Worm (Caenorhabditis elegans) whole organism, L1 larva: ENCODE measurements around the gene clec-195.

ENCODE experiments used
- C04F5.9 ChIP-seq: sonication (generic microtip); optimal IDR thresholded peaks from 2 replicates; lab custom pipeline; 2016; ENCODE audit warnings: missing genetic modification characterization, missing compliant biosample characterization
- C16A3.4 ChIP-seq: fragments of 150-350 bp; optimal IDR thresholded peaks from 2 replicates; lab custom pipeline; 2014; ENCODE audit warnings: missing biosample characterization, missing genetic modification characterization
- C34B4.2 ChIP-seq: sonication (generic microtip); optimal IDR thresholded peaks from 2 replicates; lab custom pipeline; 2017; ENCODE audit warnings: mild to moderate bottlenecking, missing genetic modification characterization, missing compliant biosample characterization
- F16B12.6 ChIP-seq: fragments of 150-350 bp; optimal IDR thresholded peaks from 2 replicates; lab custom pipeline; 2014; ENCODE audit warnings: missing biosample characterization, missing genetic modification characterization
- aha-1 ChIP-seq: fragments of 150-350 bp; optimal IDR thresholded peaks from 2 replicates; lab custom pipeline; 2014; ENCODE audit warnings: missing biosample characterization, missing genetic modification characterization
- ceh-8 ChIP-seq: fragments of 200-800 bp; sonication (Bioruptor generic); optimal IDR thresholded peaks from 2 replicates; lab custom pipeline; 2018; ENCODE audit warnings: mild to moderate bottlenecking, missing genetic modification characterization, moderate library complexity, missing compliant biosample characterization
- ceh-82 ChIP-seq, 3 experiments: fragments of 150-350 bp in 1 of 3; sonication (generic microtip) in 2 of 3; optimal IDR thresholded peaks; 2 replicates each; lab custom pipeline; 2014 to 2017; ENCODE audit warnings: missing biosample characterization in 3 of 3, missing genetic modification characterization in 3 of 3
- ceh-88 ChIP-seq: fragments of 200-800 bp; sonication (Bioruptor generic); IDR thresholded peaks from 2 replicates; pipeline ENCODE4 v1.3.6; 2022; ENCODE audit warnings: missing genetic modification characterization, missing compliant biosample characterization
- ceh-90 ChIP-seq: sonication (generic microtip); optimal IDR thresholded peaks from 2 replicates; lab custom pipeline; 2016; ENCODE audit warnings: missing genetic modification characterization, missing compliant biosample characterization
- ces-1 ChIP-seq: fragments of 150-350 bp; optimal IDR thresholded peaks from 2 replicates; lab custom pipeline; 2014; ENCODE audit warnings: missing biosample characterization, missing genetic modification reagents, missing genetic modification characterization
- egl-27 ChIP-seq, 2 experiments: fragments of 150-350 bp in 1 of 2; sonication (generic microtip); optimal IDR thresholded peaks; 3 replicates each; lab custom pipeline; 2017 to 2018; ENCODE audit warnings: missing biosample characterization in 2 of 2, missing genetic modification characterization in 2 of 2, missing genetic modification reagents in 2 of 2
- elt-2 ChIP-seq: sonication (generic microtip); optimal IDR thresholded peaks from 2 replicates; lab custom pipeline; 2016; ENCODE audit warnings: missing genetic modification characterization, mild to moderate bottlenecking, inconsistent platforms, missing compliant biosample characterization, missing genetic modification reagents
- elt-3 ChIP-seq, 6 experiments: fragments of 150-350 bp in 1 of 6; sonication (generic microtip); optimal IDR thresholded peaks; 2 replicates each; lab custom pipeline; 2017 to 2018; ENCODE audit warnings: missing biosample characterization in 6 of 6, missing genetic modification characterization in 6 of 6, inconsistent platforms in 1 of 6
- ets-5 ChIP-seq: fragments of 200-800 bp; sonication (Bioruptor generic); IDR thresholded peaks from 2 replicates; pipeline ENCODE4 v1.3.6; 2022; ENCODE audit warnings: missing genetic modification characterization, missing compliant biosample characterization
- fkh-10 ChIP-seq: sonication (generic microtip); optimal IDR thresholded peaks from 2 replicates; lab custom pipeline; 2017; ENCODE audit warnings: missing biosample characterization, missing genetic modification reagents, missing genetic modification characterization
- fkh-4 ChIP-seq: sonication (generic microtip); optimal IDR thresholded peaks from 2 replicates; lab custom pipeline; 2016; ENCODE audit warnings: missing compliant biosample characterization, missing genetic modification characterization, borderline replicate concordance
- fkh-8 ChIP-seq: sonication (generic microtip); optimal IDR thresholded peaks from 2 replicates; lab custom pipeline; 2016; ENCODE audit warnings: mild to moderate bottlenecking, missing genetic modification characterization, missing compliant biosample characterization
- hlh-17 ChIP-seq: fragments of 200-800 bp; sonication (Bioruptor generic); optimal IDR thresholded peaks from 2 replicates; lab custom pipeline; 2018; ENCODE audit warnings: missing genetic modification characterization, mild to moderate bottlenecking, missing compliant biosample characterization, moderate library complexity, borderline replicate concordance
- hpl-2 ChIP-seq: fragments of 150-350 bp; optimal IDR thresholded peaks from 2 replicates; lab custom pipeline; 2014; ENCODE audit warnings: missing biosample characterization, missing genetic modification reagents, missing genetic modification characterization
- isw-1 ChIP-seq: fragments of 200-800 bp; sonication (Bioruptor generic); IDR thresholded peaks from 2 replicates; pipeline ENCODE4 v1.3.6; 2022; ENCODE audit warnings: missing genetic modification characterization, missing compliant biosample characterization
- jun-1 ChIP-seq: fragments of 150-350 bp; optimal IDR thresholded peaks from 2 replicates; lab custom pipeline; 2014; ENCODE audit warnings: missing biosample characterization, missing genetic modification reagents, missing genetic modification characterization
- lin-35 ChIP-seq, 2 experiments: fragments of 150-350 bp; optimal IDR thresholded peaks; 2 replicates each; lab custom pipeline; 2014; ENCODE audit warnings: missing biosample characterization in 2 of 2, missing genetic modification characterization in 2 of 2, missing genetic modification reagents in 2 of 2
- lin-39 ChIP-seq: fragments of 150-350 bp; optimal IDR thresholded peaks from 2 replicates; lab custom pipeline; 2014; ENCODE audit warnings: missing biosample characterization, missing genetic modification reagents, missing genetic modification characterization
- lsy-2 ChIP-seq, 2 experiments: fragments of 150-350 bp; optimal IDR thresholded peaks; 2 replicates each; lab custom pipeline; 2014; ENCODE audit warnings: missing biosample characterization in 2 of 2, missing genetic modification characterization in 2 of 2
- mdl-1 ChIP-seq, 2 experiments: fragments of 150-350 bp; optimal IDR thresholded peaks; 2 replicates each; lab custom pipeline; 2014 to 2017; ENCODE audit warnings: missing biosample characterization in 2 of 2, missing genetic modification characterization in 2 of 2, inconsistent platforms in 1 of 2
- mef-2 ChIP-seq: fragments of 150-350 bp; optimal IDR thresholded peaks from 2 replicates; lab custom pipeline; 2014; ENCODE audit warnings: missing biosample characterization, missing genetic modification characterization
- mep-1 ChIP-seq: fragments of 150-350 bp; optimal IDR thresholded peaks from 2 replicates; lab custom pipeline; 2014; ENCODE audit warnings: missing biosample characterization, missing genetic modification characterization
- nhr-11 ChIP-seq: fragments of 150-350 bp; optimal IDR thresholded peaks from 2 replicates; lab custom pipeline; 2014; ENCODE audit warnings: missing biosample characterization, missing genetic modification characterization
- nhr-237 ChIP-seq: fragments of 150-350 bp; optimal IDR thresholded peaks from 2 replicates; lab custom pipeline; 2014; ENCODE audit warnings: missing biosample characterization, missing genetic modification characterization
- nhr-47 ChIP-seq: sonication (generic microtip); optimal IDR thresholded peaks from 2 replicates; lab custom pipeline; 2016; ENCODE audit warnings: mild to moderate bottlenecking, missing genetic modification characterization, moderate library complexity, missing compliant biosample characterization
- nhr-71 ChIP-seq: sonication (generic microtip); optimal IDR thresholded peaks from 2 replicates; lab custom pipeline; 2016; ENCODE audit warnings: mild to moderate bottlenecking, missing genetic modification characterization, moderate library complexity, missing compliant biosample characterization
- nhr-76 ChIP-seq: sonication (generic microtip); optimal IDR thresholded peaks from 2 replicates; lab custom pipeline; 2017; ENCODE audit warnings: missing biosample characterization, missing genetic modification characterization
- nhr-84 ChIP-seq: sonication (generic microtip); optimal IDR thresholded peaks from 2 replicates; lab custom pipeline; 2017; ENCODE audit warnings: missing biosample characterization, missing genetic modification characterization
- nhr-90 ChIP-seq: sonication (generic microtip); optimal IDR thresholded peaks from 2 replicates; lab custom pipeline; 2016; ENCODE audit warnings: mild to moderate bottlenecking, missing genetic modification characterization, missing compliant biosample characterization; ENCODE audit not compliant: poor library complexity
- pax-3 ChIP-seq: fragments of 200-800 bp; sonication (Bioruptor generic); optimal IDR thresholded peaks from 2 replicates; lab custom pipeline; 2018; ENCODE audit warnings: mild to moderate bottlenecking, missing genetic modification characterization, moderate library complexity, missing compliant biosample characterization
- pqm-1 ChIP-seq: sonication (generic microtip); optimal IDR thresholded peaks from 3 replicates; lab custom pipeline; 2017; ENCODE audit warnings: missing biosample characterization, missing genetic modification characterization
- skn-1 ChIP-seq: fragments of 150-350 bp; optimal IDR thresholded peaks from 2 replicates; lab custom pipeline; 2014; ENCODE audit warnings: missing biosample characterization, missing genetic modification characterization
- snpc-4 ChIP-seq: fragments of 150-350 bp; optimal IDR thresholded peaks from 2 replicates; lab custom pipeline; 2014; ENCODE audit warnings: missing biosample characterization, missing genetic modification characterization
- snu-23 ChIP-seq: sonication (generic microtip); optimal IDR thresholded peaks from 2 replicates; lab custom pipeline; 2016; ENCODE audit warnings: missing genetic modification characterization, missing compliant biosample characterization
- sptf-1 ChIP-seq: fragments of 150-350 bp; optimal IDR thresholded peaks from 2 replicates; lab custom pipeline; 2014; ENCODE audit warnings: missing biosample characterization, missing genetic modification characterization
- sup-37 ChIP-seq: fragments of 200-800 bp; sonication (Bioruptor generic); optimal IDR thresholded peaks from 2 replicates; lab custom pipeline; 2018; ENCODE audit warnings: mild to moderate bottlenecking, missing genetic modification characterization, missing compliant biosample characterization
- swsn-7 ChIP-seq: sonication (generic microtip); optimal IDR thresholded peaks from 2 replicates; lab custom pipeline; 2016; ENCODE audit warnings: missing genetic modification characterization, missing compliant biosample characterization
- tlp-1 ChIP-seq: fragments of 150-350 bp; optimal IDR thresholded peaks from 2 replicates; lab custom pipeline; 2014; ENCODE audit warnings: missing biosample characterization, missing genetic modification characterization
- unc-62 ChIP-seq: fragments of 150-350 bp; optimal IDR thresholded peaks from 2 replicates; lab custom pipeline; 2014; ENCODE audit warnings: missing biosample characterization, missing genetic modification reagents, missing genetic modification characterization
- unc-86 ChIP-seq: sonication (generic microtip); optimal IDR thresholded peaks from 2 replicates; lab custom pipeline; 2016; ENCODE audit warnings: missing genetic modification characterization, missing compliant biosample characterization
- zip-4 ChIP-seq: fragments of 200-800 bp; sonication (Bioruptor generic); optimal IDR thresholded peaks from 2 replicates; lab custom pipeline; 2018; ENCODE audit warnings: mild to moderate bottlenecking, missing genetic modification characterization, moderate library complexity, missing compliant biosample characterization
- ztf-11 ChIP-seq, 2 experiments: sonication (generic microtip); optimal IDR thresholded peaks; 2 replicates each; lab custom pipeline; 2016 to 2017; ENCODE audit warnings: missing genetic modification characterization in 2 of 2, missing biosample characterization in 1 of 2, missing compliant biosample characterization in 1 of 2
- ztf-4 ChIP-seq: fragments of 150-350 bp; optimal IDR thresholded peaks from 2 replicates; lab custom pipeline; 2014; ENCODE audit warnings: missing biosample characterization, missing genetic modification characterization

Gene clec-195

DNA sequence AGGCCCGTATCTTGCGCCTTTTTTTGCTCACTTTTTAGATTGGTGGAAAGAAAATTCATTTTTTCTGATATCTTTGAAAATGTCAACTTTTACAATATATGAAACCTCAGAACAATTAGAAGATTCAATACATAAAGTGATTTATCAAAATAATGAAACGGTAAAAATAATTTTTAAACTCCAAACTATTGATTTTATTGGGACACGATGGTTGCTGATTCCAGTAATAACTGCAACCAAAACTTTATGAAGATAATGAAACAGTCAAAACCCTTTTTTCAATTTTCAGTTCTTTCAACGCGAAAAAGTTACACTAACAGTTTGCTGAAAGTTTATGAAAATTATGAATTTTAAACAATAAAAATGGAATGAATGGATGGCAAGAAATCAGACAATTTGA is 24.5 kb downstream of the clec-195 start:
- TF ChIP-seq ets-5 (GFP tag; lab: Robert Waterston, UW), result no peak
- no peak for TF ChIP-seq hlh-17
- TF ChIP-seq swsn-7 (tag; lab: Kevin White, UChicago), result no peak
- no peak for TF ChIP-seq ztf-4 (tag; lab: Kevin White, UChicago)
- no peak for TF ChIP-seq nhr-11 (tag; lab: Kevin White, UChicago)
- no peak for TF ChIP-seq mep-1
- TF ChIP-seq nhr-47 (tag; lab: Kevin White, UChicago), result no peak
- no peak for TF ChIP-seq ceh-8 (GFP tag; lab: Kevin White, UChicago)
- no peak for TF ChIP-seq mef-2 (tag; lab: Kevin White, UChicago)
- TF ChIP-seq snpc-4 (tag; lab: Kevin White, UChicago), result no peak
- TF ChIP-seq pqm-1, result no peak
- TF ChIP-seq isw-1 (GFP tag; lab: Robert Waterston, UW), result no peak
- no peak for TF ChIP-seq pax-3 (tag; lab: Kevin White, UChicago)
- no peak for TF ChIP-seq elt-2 (tag; lab: Kevin White, UChicago)

DNA sequence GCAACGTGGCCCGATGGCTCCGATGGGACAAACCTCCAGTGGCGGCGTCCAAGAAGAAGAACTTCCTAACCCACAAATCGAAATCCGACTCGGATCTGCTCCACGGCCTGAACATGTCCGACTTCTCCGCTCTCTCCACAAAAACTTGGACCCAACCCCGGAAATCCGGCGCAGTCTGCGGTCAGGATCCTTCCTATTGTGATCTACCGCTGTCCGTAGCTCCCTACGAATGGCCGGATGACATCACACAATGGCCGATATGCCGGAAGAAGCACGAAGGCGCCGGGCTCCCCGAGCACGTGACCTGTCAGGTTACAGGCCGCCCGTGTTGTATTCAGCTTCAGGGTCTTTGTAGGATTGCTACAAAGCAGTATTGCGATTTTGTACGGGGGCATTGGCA is 35.3 kb downstream of the clec-195 start:
- TF ChIP-seq sptf-1 (tag; lab: Kevin White, UChicago) (no peak), ztf-4 (tag; lab: Kevin White, UChicago) (no peak), ceh-82 (tag; optimal IDR thresholded peaks at IDR 0.05; lab: Kevin White, UChicago) (no peak), nhr-76 (tag; lab: Kevin White, UChicago) (no peak), lsy-2 (tag; optimal IDR thresholded peaks at IDR 0.05; lab: Kevin White, UChicago) (no peak), ztf-11 (tag; optimal IDR thresholded peaks at IDR 0.05; lab: Kevin White, UChicago) (no peak), lin-35 (GFP tag; optimal IDR thresholded peaks at IDR 0.05; lab: Kevin White, UChicago) (no peak), sup-37 (GFP tag; lab: Kevin White, UChicago) (no peak), elt-3 (tag; optimal IDR thresholded peaks at IDR 0.05; lab: Kevin White, UChicago) (no peak), nhr-84 (tag; lab: Kevin White, UChicago) (no peak), ceh-90 (tag; lab: Kevin White, UChicago) (no peak), tlp-1 (tag; lab: Kevin White, UChicago) (no peak)

DNA sequence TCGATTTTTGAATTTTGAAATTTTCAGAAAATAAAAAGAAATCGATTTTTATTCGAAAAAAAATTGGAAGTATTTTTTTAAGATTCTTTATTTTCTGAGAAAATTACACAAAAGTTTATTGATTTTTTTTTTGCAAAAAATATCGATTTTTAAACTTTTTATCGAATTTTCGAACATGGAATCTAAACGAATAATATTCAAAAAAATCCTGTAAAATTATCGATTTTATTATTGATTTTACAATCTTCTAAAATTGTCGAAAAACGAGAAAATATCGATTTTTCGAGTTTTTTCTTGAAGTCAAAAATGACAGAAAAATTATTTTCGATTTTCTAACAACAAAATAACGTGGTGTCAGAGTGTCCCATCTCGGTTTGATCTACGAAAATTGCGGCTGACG is 39.9 kb downstream of the clec-195 start:
- TF ChIP-seq lin-35 (GFP tag; optimal IDR thresholded peaks at IDR 0.05; lab: Kevin White, UChicago) (no peak), fkh-10 (no peak), unc-62 (no peak), egl-27 (tag; optimal IDR thresholded peaks at IDR 0.05; lab: Kevin White, UChicago) (no peak), nhr-71 (tag; lab: Kevin White, UChicago) (no peak), jun-1 (tag; lab: Kevin White, UChicago) (no peak), mdl-1 (tag; optimal IDR thresholded peaks at IDR 0.05; lab: Kevin White, UChicago) (no peak), C34B4.2 (no peak), hpl-2 (no peak)

DNA sequence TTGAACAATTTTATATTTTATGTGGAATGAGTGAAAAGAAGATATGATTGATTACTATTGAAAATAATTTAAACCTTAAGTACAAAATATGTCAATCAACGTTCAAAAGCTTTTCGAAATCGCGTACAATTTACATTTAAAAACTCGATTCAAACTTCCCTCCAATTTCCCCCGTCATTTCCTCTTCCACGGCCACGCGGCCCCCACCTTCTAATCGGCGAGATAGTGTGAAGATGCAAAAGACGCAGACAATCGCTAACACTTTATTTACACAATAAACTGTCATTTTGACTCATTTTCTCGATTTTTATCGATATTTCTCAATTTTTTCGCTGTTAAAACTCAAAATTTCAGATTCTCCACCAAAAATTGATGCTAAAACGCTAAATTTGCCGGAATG is 50.2 kb downstream of the clec-195 start, which contains the start of gene rom-4:
TSS of gene rom-4 (plus strand) at position 398 of the 400 bp plus-strand sequence.
- TF ChIP-seq mep-1 (peak; percentile 77), lin-39 (tag; lab: Kevin White, UChicago) (peak; percentile 17), nhr-237 (no peak), unc-62 (no peak), zip-4 (GFP tag; lab: Kevin White, UChicago) (no peak), C16A3.4 (tag; lab: Kevin White, UChicago) (peak; percentile 56), nhr-71 (tag; lab: Kevin White, UChicago) (peak; percentile 88), C34B4.2 (no peak), ces-1 (no peak), pax-3 (tag; lab: Kevin White, UChicago) (peak; percentile 85), C04F5.9 (tag; lab: Kevin White, UChicago) (peak; percentile 58), nhr-90 (peak; percentile 91), ceh-88 (GFP tag; lab: Robert Waterston, UW) (peak; percentile 25; the same call in 1 of the 2 replicates), fkh-4 (tag; lab: Kevin White, UChicago) (peak; percentile 88), snu-23 (peak; percentile 85), F16B12.6 (peak; percentile 40), aha-1 (no peak), ceh-90 (tag; lab: Kevin White, UChicago) (peak; percentile 92), ceh-8 (GFP tag; lab: Kevin White, UChicago) (no peak), fkh-8 (tag; lab: Kevin White, UChicago) (peak; percentile 80), skn-1 (tag; lab: Kevin White, UChicago) (peak; percentile 51), unc-86 (peak; percentile 71)
